Worm (Caenorhabditis elegans) whole organism, young adult: ENCODE data around the gene T25D10.4.
A peak's percentile ranks its signal among the peaks of the same experiment; 100 is the strongest.

ENCODE experiments used
- F23B12.7 ChIP-seq: sonication (generic microtip); optimal IDR thresholded peaks from 2 replicates; lab custom pipeline; 2017; ENCODE audit warnings: missing genetic modification characterization, mild to moderate bottlenecking, missing compliant biosample characterization, antibody characterized with exemption, moderate library complexity; ENCODE audit not compliant: insufficient read depth
- F39B2.1 ChIP-seq: fragments of 200-800 bp; sonication (Bioruptor generic); IDR thresholded peaks from 2 replicates; pipeline ENCODE4 v1.3.6; 2022; ENCODE audit warnings: missing genetic modification reagents, missing genetic modification characterization, missing compliant biosample characterization
- F52B5.7 ChIP-seq: sonication (generic microtip); optimal IDR thresholded peaks from 2 replicates; lab custom pipeline; 2016; ENCODE audit warnings: mild to moderate bottlenecking, missing genetic modification characterization, missing compliant biosample characterization
- F55B11.4 ChIP-seq: sonication (generic microtip); optimal IDR thresholded peaks from 2 replicates; lab custom pipeline; 2016; ENCODE audit warnings: missing compliant biosample characterization, missing genetic modification characterization, borderline replicate concordance; ENCODE audit not compliant: insufficient read depth
- F57A8.1 ChIP-seq: fragments of 200-800 bp; sonication (Bioruptor generic); optimal IDR thresholded peaks from 2 replicates; lab custom pipeline; 2018; ENCODE audit warnings: mild to moderate bottlenecking, missing genetic modification characterization, moderate library complexity, missing compliant biosample characterization
- Y56A3A.18 ChIP-seq: fragments of 200-800 bp; sonication (Bioruptor generic); IDR thresholded peaks from 2 replicates; pipeline ENCODE4 v1.3.6; 2022; ENCODE audit warnings: missing genetic modification reagents, missing genetic modification characterization, missing compliant biosample characterization
- Y67H2A.10 ChIP-seq: fragments of 200-800 bp; sonication (Bioruptor generic); conservative IDR thresholded peaks from 2 replicates; pipeline ENCODE4 v1.3.6; 2022; ENCODE audit warnings: missing genetic modification reagents, missing genetic modification characterization, missing compliant biosample characterization
- ZK185.1 ChIP-seq: sonication (generic microtip); optimal IDR thresholded peaks from 2 replicates; lab custom pipeline; 2016; ENCODE audit warnings: mild to moderate bottlenecking, missing genetic modification characterization, missing compliant biosample characterization; ENCODE audit not compliant: poor library complexity, severe bottlenecking
- aptf-2 ChIP-seq: fragments of 200-800 bp; sonication (Bioruptor generic); conservative IDR thresholded peaks from 2 replicates; pipeline ENCODE4 v1.3.6; 2022; ENCODE audit warnings: missing genetic modification reagents, missing genetic modification characterization, missing compliant biosample characterization
- aptf-3 ChIP-seq: fragments of 200-800 bp; sonication (Bioruptor generic); IDR thresholded peaks from 2 replicates; pipeline ENCODE4 v1.3.6; 2022; ENCODE audit warnings: missing genetic modification characterization, missing compliant biosample characterization
- atf-7 ChIP-seq: sonication (generic microtip); optimal IDR thresholded peaks from 2 replicates; lab custom pipeline; 2017; ENCODE audit warnings: mild to moderate bottlenecking, missing genetic modification characterization, missing compliant biosample characterization
- attf-5 ChIP-seq: fragments of 200-800 bp; sonication (Bioruptor generic); optimal IDR thresholded peaks from 2 replicates; lab custom pipeline; 2018; ENCODE audit warnings: mild to moderate bottlenecking, missing genetic modification characterization, missing compliant biosample characterization
- bed-2 ChIP-seq: fragments of 200-800 bp; sonication (Bioruptor generic); IDR thresholded peaks from 2 replicates; pipeline ENCODE4 v1.3.6; 2022; ENCODE audit warnings: missing genetic modification reagents, missing genetic modification characterization, missing compliant biosample characterization
- ccch-3 ChIP-seq: fragments of 200-800 bp; sonication (Bioruptor generic); optimal IDR thresholded peaks from 2 replicates; lab custom pipeline; 2018; ENCODE audit warnings: mild to moderate bottlenecking, missing genetic modification characterization, missing compliant biosample characterization
- cebp-1 ChIP-seq, 2 experiments: fragments of 200-800 bp in 1 of 2; sonication (Bioruptor generic) in 1 of 2; sonication (generic microtip) in 1 of 2; IDR thresholded peaks in 1 of 2; optimal IDR thresholded peaks in 1 of 2; 2 replicates each; pipeline versions ENCODE4 v1.3.6 to Lab custom; 2017 to 2022; ENCODE audit warnings: missing compliant biosample characterization in 2 of 2, missing genetic modification characterization in 2 of 2, mild to moderate bottlenecking in 1 of 2, missing genetic modification reagents in 1 of 2, moderate library complexity in 1 of 2
- ceh-40 ChIP-seq: fragments of 200-800 bp; sonication (Bioruptor generic); IDR thresholded peaks from 2 replicates; pipeline ENCODE4 v1.3.6; 2022; ENCODE audit warnings: missing genetic modification characterization, missing compliant biosample characterization
- ceh-58 ChIP-seq: fragments of 200-800 bp; sonication (Bioruptor generic); IDR thresholded peaks from 2 replicates; pipeline ENCODE4 v1.3.6; 2022; ENCODE audit warnings: missing genetic modification characterization, missing compliant biosample characterization
- dox-1 ChIP-seq: fragments of 200-800 bp; sonication (Bioruptor generic); IDR thresholded peaks from 2 replicates; pipeline ENCODE4 v1.3.6; 2022; ENCODE audit warnings: missing genetic modification reagents, missing genetic modification characterization, missing compliant biosample characterization
- dpl-1 ChIP-seq: fragments of 150-350 bp; optimal IDR thresholded peaks from 2 replicates; lab custom pipeline; 2014; ENCODE audit warnings: missing biosample characterization, missing genetic modification reagents, missing genetic modification characterization
- hmg-20 ChIP-seq: fragments of 200-800 bp; sonication (Bioruptor generic); IDR thresholded peaks from 2 replicates; pipeline ENCODE4 v1.3.6; 2022; ENCODE audit warnings: missing genetic modification reagents, missing genetic modification characterization, missing compliant biosample characterization
- hrde-1 ChIP-seq: sonication (generic microtip); optimal IDR thresholded peaks from 2 replicates; lab custom pipeline; 2016; ENCODE audit warnings: missing genetic modification characterization, mild to moderate bottlenecking, missing compliant biosample characterization, moderate library complexity, missing genotype, missing genetic modification reagents, borderline replicate concordance
- lag-1 ChIP-seq: fragments of 200-800 bp; sonication (Bioruptor generic); IDR thresholded peaks from 2 replicates; pipeline ENCODE4 v1.3.6; 2022; ENCODE audit warnings: missing genetic modification reagents, missing genetic modification characterization, missing compliant biosample characterization
- let-526 ChIP-seq: fragments of 200-800 bp; sonication (Bioruptor generic); IDR thresholded peaks from 2 replicates; pipeline ENCODE4 v1.3.6; 2022; ENCODE audit warnings: missing genetic modification reagents, missing genetic modification characterization, missing compliant biosample characterization
- lin-26 ChIP-seq: fragments of 200-800 bp; sonication (Bioruptor generic); IDR thresholded peaks from 2 replicates; pipeline ENCODE4 v1.3.6; 2022; ENCODE audit warnings: missing genetic modification reagents, missing genetic modification characterization, missing compliant biosample characterization
- lin-54 ChIP-seq: fragments of 200-800 bp; sonication (Bioruptor generic); optimal IDR thresholded peaks from 2 replicates; lab custom pipeline; 2018; ENCODE audit warnings: mild to moderate bottlenecking, missing genetic modification characterization, missing compliant biosample characterization
- lir-1 ChIP-seq: fragments of 200-800 bp; sonication (Bioruptor generic); conservative IDR thresholded peaks from 2 replicates; pipeline ENCODE4 v1.3.6; 2022; ENCODE audit warnings: missing genetic modification reagents, missing genetic modification characterization, missing compliant biosample characterization
- madf-6 ChIP-seq: fragments of 200-800 bp; sonication (Bioruptor generic); IDR thresholded peaks from 2 replicates; pipeline ENCODE4 v1.3.6; 2022; ENCODE audit warnings: missing genetic modification reagents, missing genetic modification characterization, missing compliant biosample characterization
- mes-4 ChIP-seq: sonication (generic microtip); optimal IDR thresholded peaks from 2 replicates; lab custom pipeline; 2016; ENCODE audit warnings: missing genotype, missing genetic modification characterization, missing compliant biosample characterization
- nfya-1 ChIP-seq: sonication (generic microtip); optimal IDR thresholded peaks from 2 replicates; lab custom pipeline; 2017; ENCODE audit warnings: antibody characterized with exemption, missing compliant biosample characterization, missing genetic modification characterization, borderline replicate concordance; ENCODE audit not compliant: insufficient read depth
- nfya-2 ChIP-seq: fragments of 200-800 bp; sonication (Bioruptor generic); IDR thresholded peaks from 2 replicates; pipeline ENCODE4 v1.3.6; 2022; ENCODE audit warnings: missing genetic modification reagents, missing genetic modification characterization, missing compliant biosample characterization
- nhr-80 ChIP-seq: sonication (generic microtip); optimal IDR thresholded peaks from 2 replicates; lab custom pipeline; 2016; ENCODE audit warnings: missing genetic modification characterization, missing compliant biosample characterization
- pbrm-1 ChIP-seq: fragments of 200-800 bp; sonication (Bioruptor generic); IDR thresholded peaks from 2 replicates; pipeline ENCODE4 v1.3.6; 2022; ENCODE audit warnings: missing genetic modification reagents, missing genetic modification characterization, missing compliant biosample characterization
- snpc-1.3 ChIP-seq: sonication (generic microtip); optimal IDR thresholded peaks from 2 replicates; lab custom pipeline; 2017; ENCODE audit warnings: missing genetic modification characterization, mild to moderate bottlenecking, missing compliant biosample characterization, antibody characterized with exemption, moderate library complexity, missing genotype, missing genetic modification reagents; ENCODE audit not compliant: insufficient read depth
- tlf-1 ChIP-seq: fragments of 200-800 bp; sonication (Bioruptor generic); optimal IDR thresholded peaks from 2 replicates; lab custom pipeline; 2018; ENCODE audit warnings: mild to moderate bottlenecking, missing genetic modification characterization, missing compliant biosample characterization
- unc-62 ChIP-seq: fragments of 150-350 bp; optimal IDR thresholded peaks from 2 replicates; lab custom pipeline; 2014; ENCODE audit warnings: missing biosample characterization, missing genetic modification reagents, missing genetic modification characterization

Gene T25D10.4

ce11 chrII:6383183-6383695 is 26.8 kb downstream of the T25D10.4 start, which contains the start of gene F58F12.1 (continued):
- no peak for TF ChIP-seq F55B11.4 (tag; lab: Kevin White, UChicago)
- peak; percentile 40 for TF ChIP-seq nhr-80 (tag; lab: Kevin White, UChicago)

- TF ChIP-seq atf-7, result no peak
- TF ChIP-seq tlf-1 (GFP tag; lab: Kevin White, UChicago), result no peak
- TF ChIP-seq nhr-80 (tag; lab: Kevin White, UChicago), result peak; percentile 14
- no peak for TF ChIP-seq lin-54
Measured at ce11 chrII:6380866-6381265, 29.2 kb downstream of the T25D10.4 start, which contains the start of gene F58F12.12. F58F12.12 (plus strand) TSS chrII:6381166.

- TF ChIP-seq F39B2.1 (GFP tag; lab: Robert Waterston, UW), result no peak
- TF ChIP-seq lag-1 (GFP tag; lab: Robert Waterston, UW), result no peak
Measured at ce11 chrII:6379038-6379563, 31.0 kb downstream of the T25D10.4 start.

- peak; percentile 23 for TF ChIP-seq F23B12.7 (tag; lab: Kevin White, UChicago)
- TF ChIP-seq lir-1 (GFP tag; lab: Robert Waterston, UW), result no peak
- no peak for TF ChIP-seq snpc-1.3 (tag; lab: Kevin White, UChicago)
- TF ChIP-seq cebp-1 (GFP tag; IDR thresholded peaks at IDR 0.05; lab: Robert Waterston, UW), result peak; percentile 64; the same call in 1 of the 2 replicates
- TF ChIP-seq cebp-1 (tag; optimal IDR thresholded peaks at IDR 0.05; lab: Kevin White, UChicago), result peak; percentile 69
- TF ChIP-seq dox-1 (GFP tag; lab: Robert Waterston, UW), result 0 out of 2 replicates have a peak, but pooled peaks have one; percentile 13
- peak; percentile 91 for TF ChIP-seq nhr-80 (tag; lab: Kevin White, UChicago)
Measured at ce11 chrII:6377381-6377948, 32.6 kb downstream of the T25D10.4 start.

ce11 chrII:6376693-6377092 is 33.4 kb downstream of the T25D10.4 start:
- TF ChIP-seq Y67H2A.10 (GFP tag; lab: Robert Waterston, UW), result no peak
- no peak for TF ChIP-seq Y56A3A.18 (GFP tag; lab: Robert Waterston, UW)
- TF ChIP-seq, all 124 proteins: peak for 0

- TF ChIP-seq ceh-58 (GFP tag; lab: Robert Waterston, UW), result no peak
- no peak for TF ChIP-seq nfya-2 (GFP tag; lab: Robert Waterston, UW)
- peak; percentile 11 for TF ChIP-seq hrde-1 (tag; lab: Kevin White, UChicago)
- TF ChIP-seq bed-2 (GFP tag; lab: Robert Waterston, UW), result no peak
- no peak for TF ChIP-seq dpl-1 (GFP tag; lab: Kevin White, UChicago)
- TF ChIP-seq ccch-3 (GFP tag; lab: Kevin White, UChicago), result no peak
- no peak; the same call in 1 of the 2 replicates for TF ChIP-seq cebp-1 (GFP tag; IDR thresholded peaks at IDR 0.05; lab: Robert Waterston, UW)
- peak; percentile 83 for TF ChIP-seq cebp-1 (tag; optimal IDR thresholded peaks at IDR 0.05; lab: Kevin White, UChicago)
- no peak for TF ChIP-seq F23B12.7 (tag; lab: Kevin White, UChicago)
- no peak for TF ChIP-seq F52B5.7 (tag; lab: Kevin White, UChicago)
- TF ChIP-seq lin-54, result no peak
- TF ChIP-seq unc-62 (GFP tag; lab: Kevin White, UChicago), result peak; percentile 64
- TF ChIP-seq mes-4 (tag; lab: Kevin White, UChicago), result no peak
- TF ChIP-seq nfya-1 (tag; lab: Kevin White, UChicago), result no peak
- TF ChIP-seq ZK185.1 (tag; lab: Kevin White, UChicago), result no peak
- no peak for TF ChIP-seq pbrm-1 (GFP tag; lab: Robert Waterston, UW)
- TF ChIP-seq hmg-20 (GFP tag; lab: Robert Waterston, UW), result no peak
- peak; percentile 27 for TF ChIP-seq attf-5 (GFP tag; lab: Kevin White, UChicago)
- TF ChIP-seq aptf-3, result no peak
- no peak for TF ChIP-seq F39B2.1 (GFP tag; lab: Robert Waterston, UW)
- TF ChIP-seq aptf-2, result no peak
- no peak for TF ChIP-seq let-526 (GFP tag; lab: Robert Waterston, UW)
- TF ChIP-seq madf-6 (GFP tag; lab: Robert Waterston, UW), result peak; percentile 44; the same call in 1 of the 2 replicates
- TF ChIP-seq ceh-40 (GFP tag; lab: Robert Waterston, UW), result no peak
- no peak for TF ChIP-seq F57A8.1 (GFP tag; lab: Kevin White, UChicago)
- no peak for TF ChIP-seq lin-26
Measured at ce11 chrII:6374646-6375045, 35.4 kb downstream of the T25D10.4 start.
